Worm (Caenorhabditis elegans) whole organism, L4 larva: ENCODE results near the gene prx-19.

ENCODE experiments used
- ama-1 ChIP-seq: fragments of 150-350 bp; optimal IDR thresholded peaks from 2 replicates; lab custom pipeline; 2014; ENCODE audit warnings: inconsistent platforms, mixed read lengths
- dve-1 ChIP-seq: sonication (generic microtip); optimal IDR thresholded peaks from 2 replicates; lab custom pipeline; 2017; ENCODE audit warnings: antibody characterized with exemption, mild to moderate bottlenecking, missing genetic modification characterization, missing compliant biosample characterization; ENCODE audit not compliant: insufficient read depth
- jun-1 ChIP-seq: fragments of 150-350 bp; optimal IDR thresholded peaks from 2 replicates; lab custom pipeline; 2014; ENCODE audit warnings: missing biosample characterization, missing genetic modification reagents, missing genetic modification characterization
- lin-39 ChIP-seq: fragments of 150-350 bp; optimal IDR thresholded peaks from 2 replicates; lab custom pipeline; 2014; ENCODE audit warnings: missing biosample characterization, missing genetic modification reagents, missing genetic modification characterization
- nhr-237 ChIP-seq: sonication (generic microtip); optimal IDR thresholded peaks from 2 replicates; lab custom pipeline; 2017; ENCODE audit warnings: missing biosample characterization, missing genetic modification characterization
- skn-1 ChIP-seq: fragments of 150-350 bp; optimal IDR thresholded peaks from 2 replicates; lab custom pipeline; 2014; ENCODE audit warnings: missing biosample characterization, missing genetic modification characterization
- unc-130 ChIP-seq: sonication (generic microtip); optimal IDR thresholded peaks from 2 replicates; lab custom pipeline; 2016; ENCODE audit warnings: missing genetic modification reagents, missing genetic modification characterization, missing compliant biosample characterization
- unc-39 ChIP-seq: sonication (generic microtip); optimal IDR thresholded peaks from 2 replicates; lab custom pipeline; 2017; ENCODE audit warnings: missing biosample characterization, missing genetic modification characterization
- ztf-11 ChIP-seq: fragments of 150-350 bp; optimal IDR thresholded peaks from 2 replicates; lab custom pipeline; 2014; ENCODE audit warnings: missing biosample characterization, missing genetic modification characterization

DNA sequence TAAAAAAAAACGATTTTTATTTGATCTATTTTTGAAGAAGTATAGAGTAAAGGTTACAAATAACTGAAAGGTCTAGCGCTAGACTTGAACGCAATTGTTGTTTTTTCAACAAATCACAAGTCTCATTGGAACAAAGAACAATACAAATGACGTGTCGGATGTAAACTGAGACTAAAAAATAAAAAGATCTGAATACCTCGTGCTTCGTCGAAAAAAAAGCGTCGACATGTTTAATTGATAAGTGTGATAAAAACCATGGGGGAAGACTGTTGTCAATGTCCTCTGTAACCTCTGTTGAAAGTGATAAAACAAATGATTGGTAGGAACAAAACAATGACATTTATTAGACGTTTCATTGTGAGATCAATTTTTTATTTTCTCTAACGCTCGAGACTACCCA lies 26.4 kb downstream of the prx-19 start:
- TF ChIP-seq skn-1 (tag; lab: Kevin White, UChicago) = no peak
- TF ChIP-seq ztf-11 (tag; lab: Kevin White, UChicago) = no peak
- TF ChIP-seq ama-1 = no peak
- TF ChIP-seq jun-1 (tag; lab: Kevin White, UChicago) = no peak
- no peak for TF ChIP-seq unc-130 (GFP tag; lab: Kevin White, UChicago)
- no peak for TF ChIP-seq lin-39 (tag; lab: Kevin White, UChicago)
- TF ChIP-seq dve-1 (tag; lab: Kevin White, UChicago) = peak; percentile 92
- no peak for TF ChIP-seq unc-39
- no peak for TF ChIP-seq nhr-237 (tag; lab: Kevin White, UChicago)
